Fruit fly (Drosophila melanogaster): ENCODE data around the gene CG9123.

The CG9123 gene

dm6 chrX:15342017-15342416, at the start of gene CG9123:
Gene CG9123 (minus strand): TSS chrX:15342117.
- no peak for TF ChIP-seq h (GFP tag; optimal IDR thresholded peaks at IDR 0.05)
- no peak for TF ChIP-seq lola (GFP tag; optimal IDR thresholded peaks at IDR 0.05)
- TF ChIP-seq Sp1 (GFP tag; optimal IDR thresholded peaks at IDR 0.05): no peak
- no peak for TF ChIP-seq OdsH (GFP tag; optimal IDR thresholded peaks at IDR 0.05)
- no peak for TF ChIP-seq sage (GFP tag; optimal IDR thresholded peaks at IDR 0.05)
- no peak for TF ChIP-seq jim (GFP tag; optimal IDR thresholded peaks at IDR 0.05)
- no peak for TF ChIP-seq GATAd (GFP tag; optimal IDR thresholded peaks at IDR 0.05)
- no peak for TF ChIP-seq dl (GFP tag; optimal IDR thresholded peaks at IDR 0.05; ENCODE audit: insufficient read depth in 1 of 2, partially characterized antibody in 2 of 2)
- TF ChIP-seq Mio (GFP tag; optimal IDR thresholded peaks at IDR 0.05): no peak
- TF ChIP-seq pan (optimal IDR thresholded peaks at IDR 0.05): no peak
- no peak for TF ChIP-seq sv (GFP tag; optimal IDR thresholded peaks at IDR 0.05)

- TF ChIP-seq foxo (GFP tag; optimal IDR thresholded peaks at IDR 0.05) (no peak), Dfd (GFP tag; optimal IDR thresholded peaks at IDR 0.05) (no peak), GATAd (GFP tag; optimal IDR thresholded peaks at IDR 0.05) (no peak), Jra (GFP tag; optimal IDR thresholded peaks at IDR 0.05) (no peak), tai (GFP tag; optimal IDR thresholded peaks at IDR 0.05) (no peak), sage (GFP tag; optimal IDR thresholded peaks at IDR 0.05) (no peak), Hr78 (GFP tag; optimal IDR thresholded peaks at IDR 0.05) (no peak)
Observed at dm6 chrX:15387344-15387743, 45.4 kb upstream of the CG9123 start.

- TF ChIP-seq ey (GFP tag; optimal IDR thresholded peaks at IDR 0.05) (no peak), usp (GFP tag; optimal IDR thresholded peaks at IDR 0.05) (no peak), CrebA (GFP tag; optimal IDR thresholded peaks at IDR 0.05; ENCODE audit: borderline replicate concordance) (no peak), N (GFP tag; optimal IDR thresholded peaks at IDR 0.05) (no peak), woc (GFP tag; optimal IDR thresholded peaks at IDR 0.05) (no peak), br (GFP tag; optimal IDR thresholded peaks at IDR 0.05) (no peak), jim (GFP tag; optimal IDR thresholded peaks at IDR 0.05) (no peak), CG32264 (GFP tag; optimal IDR thresholded peaks at IDR 0.05) (no peak), Hnf4 (GFP tag; optimal IDR thresholded peaks at IDR 0.05) (no peak), Hr78 (GFP tag; optimal IDR thresholded peaks at IDR 0.05) (no peak), Jra (GFP tag; optimal IDR thresholded peaks at IDR 0.05) (no peak)
Observed at dm6 chrX:15385176-15386056, 43.5 kb upstream of the CG9123 start, which contains the start of gene CG9164. Gene CG9164 (minus strand): TSS chrX:15385441.

- TF ChIP-seq CrebA (GFP tag; optimal IDR thresholded peaks at IDR 0.05; ENCODE audit: borderline replicate concordance) (no peak), Dfd (GFP tag; optimal IDR thresholded peaks at IDR 0.05) (peak; percentile 52)
Observed at dm6 chrX:15383513-15384373, 41.8 kb upstream of the CG9123 start.

- TF ChIP-seq h (GFP tag; optimal IDR thresholded peaks at IDR 0.05): no peak
- no peak for TF ChIP-seq dmrt93B (GFP tag; optimal IDR thresholded peaks at IDR 0.05)
- no peak for TF ChIP-seq Jra (GFP tag; optimal IDR thresholded peaks at IDR 0.05)
- TF ChIP-seq OdsH (GFP tag; optimal IDR thresholded peaks at IDR 0.05): no peak
- no peak for TF ChIP-seq psq (GFP tag; optimal IDR thresholded peaks at IDR 0.05)
- TF ChIP-seq Vsx2 (GFP tag; optimal IDR thresholded peaks at IDR 0.05; ENCODE audit: partially characterized antibody): no peak
- TF ChIP-seq sv (GFP tag; optimal IDR thresholded peaks at IDR 0.05): no peak
- no peak for TF ChIP-seq foxo (GFP tag; optimal IDR thresholded peaks at IDR 0.05)
- no peak for TF ChIP-seq Rel (GFP tag; optimal IDR thresholded peaks at IDR 0.05)
- TF ChIP-seq Rel (tag; optimal IDR thresholded peaks at IDR 0.05): no peak
- TF ChIP-seq brk (GFP tag; optimal IDR thresholded peaks at IDR 0.05): no peak
Observed at dm6 chrX:15380207-15380606, 38.3 kb upstream of the CG9123 start.
